Fruit fly (Drosophila melanogaster) whole organism, embryonic: Measurements from ENCODE around the gene GatB.

Experiments used
- Atf3 ChIP-seq: fragments of 200-800 bp; sonication (Bioruptor generic); optimal IDR thresholded peaks from 3 replicates; lab custom pipeline; 2016; ENCODE audit warnings: missing biosample characterization, missing genetic modification characterization
- Bdp1 ChIP-seq: fragments of 200-800 bp; sonication (Bioruptor generic); optimal IDR thresholded peaks from 3 replicates; lab custom pipeline; 2016; ENCODE audit warnings: missing biosample characterization, missing genetic modification characterization
- CG10431 ChIP-seq: fragments of 200-800 bp; sonication (Bioruptor generic); optimal IDR thresholded peaks from 3 replicates; lab custom pipeline; 2018; ENCODE audit warnings: missing biosample characterization, mild to moderate bottlenecking, missing genetic modification characterization
- CG10979 ChIP-seq: fragments of 200-800 bp; sonication (Bioruptor generic); optimal IDR thresholded peaks from 2 replicates; lab custom pipeline; 2018; ENCODE audit warnings: missing biosample characterization, mild to moderate bottlenecking, missing genetic modification characterization, moderate library complexity
- CG11456 ChIP-seq: fragments of 200-800 bp; sonication (Bioruptor generic); IDR thresholded peaks from 3 replicates; pipeline ENCODE4 v1.3.6; 2022; ENCODE audit warnings: missing biosample characterization, missing genetic modification characterization
- CG1233 ChIP-seq: fragments of 200-800 bp; sonication (Bioruptor generic); optimal IDR thresholded peaks from 4 replicates; lab custom pipeline; 2018; ENCODE audit warnings: missing biosample characterization, mild to moderate bottlenecking, missing genetic modification characterization
- CG12769 ChIP-seq: fragments of 200-800 bp; sonication (Bioruptor generic); optimal IDR thresholded peaks from 2 replicates; lab custom pipeline; 2019; ENCODE audit warnings: missing biosample characterization, mild to moderate bottlenecking, missing genetic modification characterization, moderate library complexity
- CG13894 ChIP-seq: fragments of 200-800 bp; sonication (Bioruptor generic); optimal IDR thresholded peaks from 3 replicates; lab custom pipeline; 2018; ENCODE audit warnings: missing biosample characterization, mild to moderate bottlenecking, missing genetic modification characterization, moderate library complexity
- CG16813 ChIP-seq: fragments of 200-800 bp; sonication (Bioruptor generic); IDR thresholded peaks from 3 replicates; pipeline ENCODE4 v1.3.6; 2022; ENCODE audit warnings: missing biosample characterization, missing genetic modification characterization; ENCODE audit not compliant: partially characterized antibody
- CG18262 ChIP-seq: fragments of 200-800 bp; optimal IDR thresholded peaks from 3 replicates; lab custom pipeline; 2019; ENCODE audit warnings: missing biosample characterization, mild to moderate bottlenecking, missing genetic modification characterization, moderate library complexity
- CG31365 ChIP-seq: fragments of 200-800 bp; sonication (Bioruptor generic); optimal IDR thresholded peaks from 2 replicates; lab custom pipeline; 2018; ENCODE audit warnings: missing biosample characterization, mild to moderate bottlenecking, missing genetic modification characterization
- CG33557 ChIP-seq: fragments of 200-800 bp; sonication (Bioruptor generic); optimal IDR thresholded peaks from 2 replicates; lab custom pipeline; 2019; ENCODE audit warnings: missing biosample characterization, mild to moderate bottlenecking, missing genetic modification characterization, moderate library complexity
- CG34224 ChIP-seq: fragments of 200-800 bp; sonication (Bioruptor generic); IDR thresholded peaks from 3 replicates; pipeline ENCODE4 v1.3.6; 2022; ENCODE audit warnings: missing biosample characterization, missing genetic modification characterization; ENCODE audit not compliant: partially characterized antibody
- CG34422 ChIP-seq: fragments of 200-800 bp; sonication (Bioruptor generic); IDR thresholded peaks from 3 replicates; pipeline ENCODE4 v1.3.6; 2022; ENCODE audit warnings: missing biosample characterization, missing genetic modification characterization
- CG3838 ChIP-seq: fragments of 200-800 bp; sonication (Bioruptor generic); optimal IDR thresholded peaks from 3 replicates; lab custom pipeline; 2016; ENCODE audit warnings: missing biosample characterization, missing genetic modification characterization
- CG4404 ChIP-seq: fragments of 200-800 bp; sonication (Bioruptor generic); IDR thresholded peaks from 2 replicates; pipeline ENCODE4 v1.3.6; 2022; ENCODE audit warnings: missing biosample characterization, missing genetic modification characterization
- CG6689 ChIP-seq: fragments of 200-800 bp; sonication (Bioruptor generic); IDR thresholded peaks from 2 replicates; pipeline ENCODE4 v1.3.6; 2022; ENCODE audit warnings: missing biosample characterization, missing genetic modification characterization
- CG7839 ChIP-seq: fragments of 200-800 bp; sonication (Bioruptor generic); optimal IDR thresholded peaks from 3 replicates; lab custom pipeline; 2018; ENCODE audit warnings: missing biosample characterization, mild to moderate bottlenecking, missing genetic modification characterization, moderate library complexity
- CoRest ChIP-seq: fragments of 200-800 bp; sonication (Bioruptor generic); optimal IDR thresholded peaks from 3 replicates; lab custom pipeline; 2018; ENCODE audit warnings: missing biosample characterization, mild to moderate bottlenecking, missing genetic modification characterization, moderate library complexity
- Dek ChIP-seq: fragments of 200-800 bp; sonication (Bioruptor generic); optimal IDR thresholded peaks from 3 replicates; lab custom pipeline; 2019; ENCODE audit warnings: missing biosample characterization, mild to moderate bottlenecking, missing genetic modification characterization, moderate library complexity
- Eip74EF ChIP-seq, 2 experiments: fragments of 200-800 bp in 1 of 2; fragments of >200 bp in 1 of 2; sonication (Bioruptor generic) in 1 of 2; optimal IDR thresholded peaks; 2 replicates each; lab custom pipeline; 2017 to 2019; ENCODE audit warnings: missing biosample characterization in 2 of 2, missing genetic modification characterization in 2 of 2, mild to moderate bottlenecking in 1 of 2, moderate library complexity in 1 of 2
- Fer3 ChIP-seq: fragments of 200-800 bp; sonication (Bioruptor generic); optimal IDR thresholded peaks from 2 replicates; lab custom pipeline; 2018; ENCODE audit warnings: missing biosample characterization, mild to moderate bottlenecking, missing genetic modification characterization, moderate library complexity
- Gsc ChIP-seq: fragments of 200-800 bp; sonication (Bioruptor generic); IDR thresholded peaks from 2 replicates; pipeline ENCODE4 v1.3.6; 2022; ENCODE audit warnings: missing biosample characterization, missing genetic modification characterization
- H15 ChIP-seq: fragments of 200-800 bp; sonication (Bioruptor generic); IDR thresholded peaks from 3 replicates; pipeline ENCODE4 v1.3.6; 2022; ENCODE audit warnings: missing biosample characterization, missing genetic modification characterization
- HLH3B ChIP-seq: fragments of 200-800 bp; sonication (Bioruptor generic); IDR thresholded peaks from 2 replicates; pipeline ENCODE4 v1.3.6; 2022; ENCODE audit warnings: missing biosample characterization, missing genetic modification characterization
- HLH54F ChIP-seq: fragments of 200-800 bp; sonication (Bioruptor generic); optimal IDR thresholded peaks from 3 replicates; lab custom pipeline; 2016; ENCODE audit warnings: missing biosample characterization, missing genetic modification characterization
- HLHmδ ChIP-seq: fragments of 200-800 bp; sonication (Bioruptor generic); optimal IDR thresholded peaks from 2 replicates; lab custom pipeline; 2018; ENCODE audit warnings: missing biosample characterization, mild to moderate bottlenecking, missing genetic modification characterization, moderate library complexity
- PHDP ChIP-seq: fragments of 200-800 bp; sonication (Bioruptor generic); optimal IDR thresholded peaks from 3 replicates; lab custom pipeline; 2018; ENCODE audit warnings: missing biosample characterization, mild to moderate bottlenecking, missing genetic modification characterization, moderate library complexity
- Side ChIP-seq: fragments of 200-800 bp; sonication (Bioruptor generic); optimal IDR thresholded peaks from 2 replicates; lab custom pipeline; 2016; ENCODE audit warnings: missing biosample characterization, missing genetic modification characterization
- Sox102F ChIP-seq: fragments of 200-800 bp; sonication (Bioruptor generic); optimal IDR thresholded peaks from 2 replicates; lab custom pipeline; 2018; ENCODE audit warnings: missing biosample characterization, mild to moderate bottlenecking, missing genetic modification characterization, moderate library complexity
- Usf ChIP-seq: fragments of 200-800 bp; sonication (Bioruptor generic); optimal IDR thresholded peaks from 2 replicates; lab custom pipeline; 2017; ENCODE audit warnings: missing genotype, missing biosample characterization, missing genetic modification characterization
- Vsx1 ChIP-seq: fragments of 200-800 bp; sonication (Bioruptor generic); optimal IDR thresholded peaks from 2 replicates; lab custom pipeline; 2017; ENCODE audit warnings: missing biosample characterization, mild to moderate bottlenecking, missing genetic modification characterization, missing genetic modification reagents
- YL-1 ChIP-seq: fragments of 200-800 bp; sonication (Bioruptor generic); optimal IDR thresholded peaks from 3 replicates; lab custom pipeline; 2017; ENCODE audit warnings: missing biosample characterization, mild to moderate bottlenecking, missing genetic modification characterization
- ab ChIP-seq: fragments of 200-800 bp; sonication (Bioruptor generic); optimal IDR thresholded peaks from 2 replicates; lab custom pipeline; 2016; ENCODE audit warnings: missing biosample characterization, missing genetic modification characterization
- br ChIP-seq: fragments of >200 bp; optimal IDR thresholded peaks from 2 replicates; lab custom pipeline; 2017
- esg ChIP-seq: fragments of 200-800 bp; sonication (Bioruptor generic); conservative IDR thresholded peaks from 2 replicates; pipeline ENCODE4 v1.3.6; 2022; ENCODE audit warnings: missing biosample characterization, missing genetic modification characterization
- ftz-f1 ChIP-seq: fragments of 200-800 bp; sonication (Bioruptor generic); optimal IDR thresholded peaks from 2 replicates; lab custom pipeline; 2016; ENCODE audit warnings: missing biosample characterization, missing genetic modification characterization
- hth ChIP-seq: fragments of >200 bp; optimal IDR thresholded peaks from 2 replicates; lab custom pipeline; 2017; ENCODE audit warnings: inconsistent platforms
- ind ChIP-seq: fragments of 200-800 bp; sonication (Bioruptor generic); optimal IDR thresholded peaks from 3 replicates; lab custom pipeline; 2016; ENCODE audit warnings: missing biosample characterization, missing genetic modification characterization
- jumu ChIP-seq: fragments of 200-800 bp; sonication (Bioruptor generic); optimal IDR thresholded peaks from 3 replicates; lab custom pipeline; 2016; ENCODE audit warnings: missing biosample characterization, missing genetic modification characterization
- lab ChIP-seq: fragments of 200-800 bp; sonication (Bioruptor generic); optimal IDR thresholded peaks from 3 replicates; lab custom pipeline; 2017; ENCODE audit warnings: missing biosample characterization, missing genetic modification characterization, mild to moderate bottlenecking, moderate library complexity, missing genetic modification reagents
- otp ChIP-seq: fragments of 200-800 bp; sonication (Bioruptor generic); IDR thresholded peaks from 3 replicates; pipeline ENCODE4, ENCODE4 v1.3.6; 2022; ENCODE audit warnings: missing biosample characterization, missing genetic modification characterization
- pfk ChIP-seq: fragments of 200-800 bp; sonication (Bioruptor generic); optimal IDR thresholded peaks from 2 replicates; lab custom pipeline; 2018; ENCODE audit warnings: missing biosample characterization, mild to moderate bottlenecking, missing genetic modification characterization, moderate library complexity
- sd ChIP-seq: fragments of 200-800 bp; sonication (Bioruptor generic); optimal IDR thresholded peaks from 3 replicates; lab custom pipeline; 2018; ENCODE audit warnings: missing biosample characterization, mild to moderate bottlenecking, missing genetic modification characterization, moderate library complexity
- shn ChIP-seq: fragments of 200-800 bp; sonication (Bioruptor generic); optimal IDR thresholded peaks from 3 replicates; lab custom pipeline; 2016; ENCODE audit warnings: missing biosample characterization, missing genetic modification characterization
- tio ChIP-seq: fragments of 200-800 bp; sonication (Bioruptor generic); optimal IDR thresholded peaks from 2 replicates; lab custom pipeline; 2017; ENCODE audit warnings: missing biosample characterization, missing genetic modification characterization, inconsistent platforms
- trem ChIP-seq: fragments of 200-800 bp; optimal IDR thresholded peaks from 3 replicates; lab custom pipeline; 2019; ENCODE audit warnings: missing biosample characterization, mild to moderate bottlenecking, missing genetic modification characterization, moderate library complexity
- yki ChIP-seq: fragments of >200 bp; optimal IDR thresholded peaks from 3 replicates; lab custom pipeline; 2018
- zf30C ChIP-seq: fragments of 200-800 bp; sonication (Bioruptor generic); optimal IDR thresholded peaks from 3 replicates; lab custom pipeline; 2018; ENCODE audit warnings: missing biosample characterization, mild to moderate bottlenecking, missing genetic modification characterization

The GatB gene

DNA sequence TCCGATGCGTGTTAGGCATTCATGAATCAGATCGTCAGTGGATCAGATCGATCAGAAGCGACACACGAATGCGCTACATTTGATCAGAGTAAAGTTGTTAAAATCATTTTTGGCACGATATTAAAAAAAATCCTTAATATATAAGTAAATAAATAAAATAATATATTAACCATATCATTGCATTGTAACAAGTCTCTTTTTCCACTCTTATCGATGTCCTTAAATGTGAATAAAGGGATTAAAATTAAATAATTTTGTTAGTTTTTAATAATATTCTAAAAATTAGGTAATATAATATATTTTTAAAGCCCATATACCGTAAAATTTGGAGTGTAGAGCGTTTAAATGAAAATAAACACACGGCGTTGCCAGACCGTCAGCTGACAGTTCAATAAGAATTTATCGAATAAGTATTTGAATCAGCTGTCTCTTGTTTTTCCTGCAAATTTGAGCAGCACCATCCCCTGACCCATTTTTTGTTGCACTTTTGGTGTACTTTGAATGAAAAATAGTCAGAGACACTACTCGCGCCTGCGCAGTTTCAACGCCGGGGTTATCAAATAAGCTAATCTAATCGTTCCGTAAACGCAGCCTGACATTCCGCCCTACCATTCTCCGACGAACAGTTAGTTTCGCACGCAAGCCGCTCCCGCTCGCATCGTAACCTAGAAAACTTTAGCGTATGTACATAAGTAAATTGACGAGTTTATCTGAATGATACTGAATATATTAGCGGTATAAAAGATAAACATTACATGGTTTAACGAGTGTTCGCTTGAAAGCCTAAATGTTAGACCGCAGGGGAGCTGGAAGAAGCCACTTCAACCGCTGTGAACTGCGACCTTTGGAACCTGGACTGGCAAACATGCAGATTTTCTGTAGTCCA lies 22.1 kb upstream of the GatB start, which contains the start of the genes p38a and CG6178 (continued):
- peak; percentile 98 for TF ChIP-seq Dek (tag; lab: Kevin White, UChicago)
- TF ChIP-seq ind (GFP tag; lab: Kevin White, UChicago) = peak; percentile 96
- no peak for TF ChIP-seq ab
- peak; percentile 92 for TF ChIP-seq sd (tag; lab: Kevin White, UChicago)
- peak; percentile 93 for TF ChIP-seq trem (tag; lab: Kevin White, UChicago)
- peak; percentile 93 for TF ChIP-seq H15 (GFP tag; lab: Robert Waterston, UW)
- TF ChIP-seq esg (GFP tag; lab: Robert Waterston, UW) = peak; percentile 97
- peak; percentile 99 for TF ChIP-seq CoRest (tag; lab: Kevin White, UChicago)
- no peak for TF ChIP-seq Side
- TF ChIP-seq HLH3B (GFP tag; lab: Robert Waterston, UW) = peak; percentile 97
- peak; percentile 96 for TF ChIP-seq CG11456 (GFP tag; lab: Robert Waterston, UW)
- TF ChIP-seq jumu (GFP tag; lab: Kevin White, UChicago) = peak; percentile 45
- TF ChIP-seq Gsc (GFP tag; lab: Robert Waterston, UW) = no peak; the same call in 1 of the 2 replicates
- peak; percentile 98 for TF ChIP-seq PHDP (tag; lab: Kevin White, UChicago)
- peak; percentile 83 for TF ChIP-seq CG10431 (GFP tag; lab: Kevin White, UChicago)
- peak; percentile 84 for TF ChIP-seq CG33557 (GFP tag; lab: Kevin White, UChicago)
- peak; percentile 96 for TF ChIP-seq CG13894
- peak; percentile 79 for TF ChIP-seq otp (GFP tag; lab: Robert Waterston, UW)
- no peak for TF ChIP-seq br (lab: Kevin White, UChicago)
- TF ChIP-seq CG34224 (GFP tag; lab: Robert Waterston, UW) = 0 out of 3 replicates have a peak, but pooled peaks have one; percentile 25
- peak; percentile 97 for TF ChIP-seq CG1233
- peak; percentile 99 for TF ChIP-seq CG18262
- peak; percentile 97 for TF ChIP-seq CG10979 (tag; lab: Kevin White, UChicago)
- peak; percentile 43 for TF ChIP-seq pfk (GFP tag; lab: Kevin White, UChicago)
- peak; percentile 92 for TF ChIP-seq tio (GFP tag; lab: Kevin White, UChicago)
- peak; percentile 68 for TF ChIP-seq shn (GFP tag; lab: Kevin White, UChicago)
- TF ChIP-seq CG6689 (GFP tag; lab: Robert Waterston, UW) = peak; percentile 98
- peak; percentile 9 for TF ChIP-seq CG31365 (tag; lab: Kevin White, UChicago)
- TF ChIP-seq Vsx1 (GFP tag; lab: Kevin White, UChicago) = peak; percentile 89
- peak; percentile 88 for TF ChIP-seq CG4404 (GFP tag; lab: Robert Waterston, UW)
- TF ChIP-seq CG34422 = peak; percentile 96
- TF ChIP-seq HLH54F (GFP tag; lab: Kevin White, UChicago) = peak; percentile 68
- peak in 1 of 2 experiments; percentile 97 for TF ChIP-seq Eip74EF (GFP tag; optimal IDR thresholded peaks at IDR 0.05; lab: Kevin White, UChicago)
- no peak for TF ChIP-seq HLHmδ (GFP tag; lab: Kevin White, UChicago)
- TF ChIP-seq hth (lab: Kevin White, UChicago) = no peak
- peak; percentile 98 for TF ChIP-seq lab (GFP tag; lab: Kevin White, UChicago)
- no peak for TF ChIP-seq CG16813 (GFP tag; lab: Robert Waterston, UW)
- TF ChIP-seq Bdp1 = peak; percentile 33
- peak; percentile 71 for TF ChIP-seq CG3838 (GFP tag; lab: Kevin White, UChicago)
- TF ChIP-seq yki (lab: Kevin White, UChicago) = no peak
- TF ChIP-seq CG7839 (tag; lab: Kevin White, UChicago) = peak; percentile 99
- TF ChIP-seq Atf3 (GFP tag; lab: Kevin White, UChicago) = peak; percentile 26
- peak; percentile 16 for TF ChIP-seq CG12769
- TF ChIP-seq Fer3 = peak; percentile 98
- TF ChIP-seq YL-1 = peak; percentile 78
- TF ChIP-seq zf30C (GFP tag; lab: Kevin White, UChicago) = no peak
- TF ChIP-seq Sox102F (GFP tag; lab: Kevin White, UChicago) = peak; percentile 99
- no peak for TF ChIP-seq ftz-f1
- peak; percentile 97 for TF ChIP-seq Usf (GFP tag; lab: Kevin White, UChicago)
